Fruit fly (Drosophila melanogaster): ENCODE measurements around the gene ND-ASHI.

ND-ASHI gene

dm6 chrX:6638123-6638522 lies 40.8 kb downstream of the ND-ASHI start (continued):
- TF ChIP-seq Antp (GFP tag; optimal IDR thresholded peaks at IDR 0.05) (no peak), CG17359 (tag; optimal IDR thresholded peaks at IDR 0.05) (peak; percentile 47), gsb-n (tag; optimal IDR thresholded peaks at IDR 0.05) (no peak), jigr1 (GFP tag; IDR thresholded peaks at IDR 0.05) (no peak), HLH3B (GFP tag; IDR thresholded peaks at IDR 0.05) (peak; percentile 24; the same call in 1 of the 2 replicates), stc (GFP tag; IDR thresholded peaks at IDR 0.05) (0 out of 2 replicates have a peak, but pooled peaks have one; percentile 26), CoRest (tag; optimal IDR thresholded peaks at IDR 0.05) (no peak), sens-2 (GFP tag; IDR thresholded peaks at IDR 0.05) (no peak), CG7372 (GFP tag; IDR thresholded peaks at IDR 0.05) (no peak), Meics (GFP tag; optimal IDR thresholded peaks at IDR 0.05) (peak; percentile 27), CG14014 (GFP tag; IDR thresholded peaks at IDR 0.05) (peak; percentile 13; the same call in 1 of the 2 replicates), CG10462 (GFP tag; optimal IDR thresholded peaks at IDR 0.05) (no peak), CG1529 (GFP tag; optimal IDR thresholded peaks at IDR 0.05) (peak; percentile 8), CG2129 (GFP tag; IDR thresholded peaks at IDR 0.05; ENCODE audit: partially characterized antibody) (no peak), Xbp1 (GFP tag; optimal IDR thresholded peaks at IDR 0.05) (no peak), pros (GFP tag; optimal IDR thresholded peaks at IDR 0.05) (no peak), CG3407 (GFP tag; optimal IDR thresholded peaks at IDR 0.05) (peak; percentile 15), CG12071 (GFP tag; optimal IDR thresholded peaks at IDR 0.05) (peak; percentile 41), fd96Cb (tag; optimal IDR thresholded peaks at IDR 0.05) (no peak), CG33557 (GFP tag; optimal IDR thresholded peaks at IDR 0.05) (no peak), peb (GFP tag; IDR thresholded peaks at IDR 0.05) (no peak), Ada2b (GFP tag; IDR thresholded peaks at IDR 0.05) (no peak), odd (GFP tag; optimal IDR thresholded peaks at IDR 0.05) (peak; percentile 46), mirr (GFP tag; optimal IDR thresholded peaks at IDR 0.05) (no peak), mld (GFP tag; IDR thresholded peaks at IDR 0.05; ENCODE audit: partially characterized antibody) (no peak), ci (GFP tag; IDR thresholded peaks at IDR 0.05) (no peak), org-1 (GFP tag; optimal IDR thresholded peaks at IDR 0.05) (no peak), Sox102F (GFP tag; optimal IDR thresholded peaks at IDR 0.05) (peak; percentile 9), sens (GFP tag) (peak; percentile 23), CG11398 (GFP tag; optimal IDR thresholded peaks at IDR 0.05) (peak; percentile 1), CG15269 (tag; optimal IDR thresholded peaks at IDR 0.05) (peak; percentile 32), Fer1 (GFP tag; optimal IDR thresholded peaks at IDR 0.05) (peak; percentile 46), CG9797 (GFP tag; optimal IDR thresholded peaks at IDR 0.05) (no peak), CG3281 (GFP tag; optimal IDR thresholded peaks at IDR 0.05) (no peak), tll (GFP tag; optimal IDR thresholded peaks at IDR 0.05) (no peak), unc-4 (GFP tag; IDR thresholded peaks at IDR 0.05; ENCODE audit: partially characterized antibody) (no peak), CG4404 (GFP tag; IDR thresholded peaks at IDR 0.05) (no peak), Oli (tag; optimal IDR thresholded peaks at IDR 0.05) (no peak), CG5953 (GFP tag; IDR thresholded peaks at IDR 0.05) (no peak), CG18599 (GFP tag; optimal IDR thresholded peaks at IDR 0.05) (peak; percentile 37), tin (GFP tag; optimal IDR thresholded peaks at IDR 0.05) (no peak), CG34422 (GFP tag; IDR thresholded peaks at IDR 0.05) (no peak), fru (optimal IDR thresholded peaks at IDR 0.05) (no peak), Gug (GFP tag; IDR thresholded peaks at IDR 0.05) (no peak), Taf1 (GFP tag; IDR thresholded peaks at IDR 0.05) (no peak), zfh1 (GFP tag; IDR thresholded peaks at IDR 0.05) (no peak), luna (GFP tag; optimal IDR thresholded peaks at IDR 0.05) (no peak), CG11504 (tag; optimal IDR thresholded peaks at IDR 0.05) (peak; percentile 11), dmrt99B (tag; optimal IDR thresholded peaks at IDR 0.05) (peak; percentile 38), Dbx (GFP tag; IDR thresholded peaks at IDR 0.05) (0 out of 3 replicates have a peak, but pooled peaks have one; percentile 34), run (tag; optimal IDR thresholded peaks at IDR 0.05) (peak; percentile 31), CG2712 (tag; optimal IDR thresholded peaks at IDR 0.05) (no peak)

Measured in whole organism, embryonic.